Fruit fly (Drosophila melanogaster) whole organism, prepupa: ENCODE measurements around the gene CG43120.
A peak's percentile ranks its signal among the peaks of the same experiment; 100 is the strongest.

ENCODE experiments used
- CG10631 ChIP-seq: fragments of 200-800 bp; sonication (Bioruptor generic); optimal IDR thresholded peaks from 2 replicates; lab custom pipeline; 2016; ENCODE audit warnings: missing biosample characterization, missing genetic modification characterization
- CG10669 ChIP-seq: fragments of 200-800 bp; sonication (Bioruptor generic); optimal IDR thresholded peaks from 3 replicates; lab custom pipeline; 2018; ENCODE audit warnings: missing biosample characterization, mild to moderate bottlenecking, missing genetic modification characterization, moderate library complexity
- CG11294 ChIP-seq: fragments of 200-800 bp; sonication (Bioruptor generic); IDR thresholded peaks from 2 replicates; pipeline ENCODE4 v1.3.6; 2022; ENCODE audit warnings: missing biosample characterization, missing genetic modification characterization
- CG11762 ChIP-seq: fragments of 200-800 bp; sonication (Bioruptor generic); optimal IDR thresholded peaks from 3 replicates; lab custom pipeline; 2016; ENCODE audit warnings: missing biosample characterization, missing genetic modification characterization; ENCODE audit not compliant: insufficient read depth
- CG3032 ChIP-seq: fragments of 200-800 bp; optimal IDR thresholded peaks from 2 replicates; lab custom pipeline; 2019; ENCODE audit warnings: missing biosample characterization, mild to moderate bottlenecking, missing genetic modification characterization, moderate library complexity
- CG4318 ChIP-seq: fragments of 200-800 bp; sonication (Bioruptor generic); optimal IDR thresholded peaks from 3 replicates; lab custom pipeline; 2017; ENCODE audit warnings: missing biosample characterization, mild to moderate bottlenecking, missing genetic modification characterization
- CG6163 ChIP-seq: fragments of 200-800 bp; sonication (Bioruptor generic); IDR thresholded peaks from 3 replicates; pipeline ENCODE4 v1.3.6; 2022; ENCODE audit warnings: missing biosample characterization, missing genetic modification characterization
- CG6276 ChIP-seq: fragments of 200-800 bp; sonication (Bioruptor generic); optimal IDR thresholded peaks from 2 replicates; lab custom pipeline; 2017; ENCODE audit warnings: missing biosample characterization, mild to moderate bottlenecking, missing genetic modification characterization
- CG6792 ChIP-seq: fragments of 200-800 bp; sonication (Bioruptor generic); optimal IDR thresholded peaks from 3 replicates; lab custom pipeline; 2016; ENCODE audit warnings: missing biosample characterization, missing genetic modification characterization
- CG6808 ChIP-seq: fragments of 200-800 bp; sonication (Bioruptor generic); optimal IDR thresholded peaks from 3 replicates; lab custom pipeline; 2017; ENCODE audit warnings: missing biosample characterization, missing genetic modification characterization, mild to moderate bottlenecking, moderate library complexity, missing genetic modification reagents
- CG7368 ChIP-seq: fragments of 200-800 bp; sonication (Bioruptor generic); optimal IDR thresholded peaks from 3 replicates; lab custom pipeline; 2016; ENCODE audit warnings: missing biosample characterization, missing genetic modification characterization
- CG8319 ChIP-seq: fragments of 200-800 bp; sonication (Bioruptor generic); optimal IDR thresholded peaks from 3 replicates; lab custom pipeline; 2016; ENCODE audit warnings: missing biosample characterization, missing genetic modification characterization
- Eip78C ChIP-seq: fragments of 200-800 bp; sonication (Bioruptor generic); peaks from one replicate; lab custom pipeline; 2016; ENCODE audit warnings: missing biosample characterization, missing genetic modification characterization
- Ets21C ChIP-seq: fragments of 200-800 bp; sonication (Bioruptor generic); optimal IDR thresholded peaks from 3 replicates; lab custom pipeline; 2016; ENCODE audit warnings: missing biosample characterization, missing genetic modification characterization
- Ets96B ChIP-seq: fragments of 200-800 bp; optimal IDR thresholded peaks from 2 replicates; lab custom pipeline; 2019; ENCODE audit warnings: missing biosample characterization, mild to moderate bottlenecking, missing genetic modification characterization, moderate library complexity
- Gug ChIP-seq: fragments of 200-800 bp; sonication (Bioruptor generic); IDR thresholded peaks from 2 replicates; pipeline ENCODE4 v1.3.6; 2022; ENCODE audit warnings: missing biosample characterization, missing genetic modification characterization
- Hr39 ChIP-seq: fragments of 200-800 bp; sonication (Bioruptor generic); optimal IDR thresholded peaks from 2 replicates; lab custom pipeline; 2016; ENCODE audit warnings: missing biosample characterization, missing genetic modification characterization
- Hr4 ChIP-seq: fragments of 200-800 bp; sonication (Bioruptor generic); optimal IDR thresholded peaks from 3 replicates; lab custom pipeline; 2016; ENCODE audit warnings: missing biosample characterization, missing genetic modification characterization
- Met ChIP-seq: fragments of 200-800 bp; sonication (Bioruptor generic); optimal IDR thresholded peaks from 3 replicates; lab custom pipeline; 2016; ENCODE audit warnings: missing biosample characterization, missing genetic modification characterization
- Smox ChIP-seq: fragments of 200-800 bp; sonication (Bioruptor generic); optimal IDR thresholded peaks from 3 replicates; lab custom pipeline; 2016; ENCODE audit warnings: missing biosample characterization, missing genetic modification characterization
- Sox102F ChIP-seq: fragments of 200-800 bp; sonication (Bioruptor generic); optimal IDR thresholded peaks from 2 replicates; lab custom pipeline; 2016; ENCODE audit warnings: missing biosample characterization, mild to moderate bottlenecking, missing genetic modification characterization
- achi ChIP-seq: fragments of 200-800 bp; sonication (Bioruptor generic); optimal IDR thresholded peaks from 3 replicates; lab custom pipeline; 2016; ENCODE audit warnings: missing biosample characterization, missing genetic modification characterization
- acj6 ChIP-seq: fragments of 200-800 bp; sonication (Bioruptor generic); optimal IDR thresholded peaks from 3 replicates; lab custom pipeline; 2016; ENCODE audit warnings: missing biosample characterization, missing genetic modification characterization
- cyc ChIP-seq: fragments of 200-800 bp; sonication (Bioruptor generic); optimal IDR thresholded peaks from 3 replicates; lab custom pipeline; 2016; ENCODE audit warnings: missing biosample characterization, missing genetic modification characterization
- dac ChIP-seq: fragments of 200-800 bp; sonication (Bioruptor generic); optimal IDR thresholded peaks from 2 replicates; lab custom pipeline; 2017; ENCODE audit warnings: missing biosample characterization, mild to moderate bottlenecking, missing genetic modification characterization
- dsx ChIP-seq: fragments of 200-800 bp; optimal IDR thresholded peaks from 3 replicates; lab custom pipeline; 2019; ENCODE audit warnings: missing biosample characterization, mild to moderate bottlenecking, missing genetic modification characterization, moderate library complexity; ENCODE audit not compliant: poor library complexity, severe bottlenecking
- eg ChIP-seq: fragments of 200-800 bp; sonication (Bioruptor generic); IDR thresholded peaks from 3 replicates; pipeline ENCODE4 v1.3.6; 2022; ENCODE audit warnings: missing biosample characterization, missing genetic modification characterization
- esn ChIP-seq: fragments of 200-800 bp; sonication (Bioruptor generic); optimal IDR thresholded peaks from 2 replicates; lab custom pipeline; 2016; ENCODE audit warnings: missing biosample characterization, mild to moderate bottlenecking, missing genetic modification characterization, moderate library complexity
- fd59A ChIP-seq: fragments of 200-800 bp; sonication (Bioruptor generic); optimal IDR thresholded peaks from 2 replicates; lab custom pipeline; 2017; ENCODE audit warnings: missing biosample characterization, mild to moderate bottlenecking, missing genetic modification characterization, missing genetic modification reagents
- fd85E ChIP-seq: fragments of 200-800 bp; sonication (Bioruptor generic); optimal IDR thresholded peaks from 3 replicates; lab custom pipeline; 2016; ENCODE audit warnings: missing biosample characterization, missing genetic modification characterization
- fkh ChIP-seq: fragments of 200-800 bp; sonication (Bioruptor generic); optimal IDR thresholded peaks from 3 replicates; lab custom pipeline; 2017; ENCODE audit warnings: missing biosample characterization, mild to moderate bottlenecking, missing genetic modification characterization, moderate library complexity
- lz ChIP-seq: fragments of 200-800 bp; sonication (Bioruptor generic); optimal IDR thresholded peaks from 3 replicates; lab custom pipeline; 2016; ENCODE audit warnings: missing biosample characterization, missing genetic modification characterization
- net ChIP-seq: fragments of 200-800 bp; sonication (Bioruptor generic); optimal IDR thresholded peaks from 3 replicates; lab custom pipeline; 2016; ENCODE audit warnings: missing biosample characterization, missing genetic modification characterization
- pdm3 ChIP-seq: fragments of 200-800 bp; sonication (Bioruptor generic); optimal IDR thresholded peaks from 3 replicates; lab custom pipeline; 2016; ENCODE audit warnings: missing biosample characterization, missing genetic modification characterization
- svp ChIP-seq: fragments of 200-800 bp; sonication (Bioruptor generic); peaks from one replicate; lab custom pipeline; 2016; ENCODE audit warnings: missing biosample characterization, missing genetic modification characterization
- topi ChIP-seq: fragments of 200-800 bp; sonication (Bioruptor generic); optimal IDR thresholded peaks from 3 replicates; lab custom pipeline; 2016; ENCODE audit warnings: missing biosample characterization, missing genetic modification characterization
- vri ChIP-seq: fragments of 200-800 bp; sonication (Bioruptor generic); optimal IDR thresholded peaks from 3 replicates; lab custom pipeline; 2016; ENCODE audit warnings: missing biosample characterization, mild to moderate bottlenecking, missing genetic modification characterization

Gene CG43120

dm6 chr3L:14427292-14427729, 45.6 kb downstream of the CG43120 start (continued):
- TF ChIP-seq net (GFP tag; lab: Kevin White, UChicago) (peak; percentile 72), cyc (GFP tag; lab: Kevin White, UChicago) (peak; percentile 14), CG11294 (GFP tag; lab: Robert Waterston, UW) (no peak), Hr39 (GFP tag; lab: Kevin White, UChicago) (no peak), acj6 (GFP tag; lab: Kevin White, UChicago) (no peak), esn (peak; percentile 62), fd59A (GFP tag; lab: Kevin White, UChicago) (no peak), CG3032 (tag; lab: Kevin White, UChicago) (peak; percentile 38), CG6163 (GFP tag; lab: Robert Waterston, UW) (peak; percentile 76; the same call in 2 of the 3 replicates), Gug (GFP tag; lab: Robert Waterston, UW) (no peak), achi (GFP tag; lab: Kevin White, UChicago) (peak; percentile 50), CG6276 (GFP tag; lab: Kevin White, UChicago) (peak; percentile 65), Met (GFP tag; lab: Kevin White, UChicago) (peak; percentile 36), Ets96B (tag; lab: Kevin White, UChicago) (peak; percentile 40), lz (GFP tag; lab: Kevin White, UChicago) (peak; percentile 17), CG11762 (GFP tag; lab: Kevin White, UChicago) (no peak), vri (peak; percentile 66), Sox102F (GFP tag; lab: Kevin White, UChicago) (peak; percentile 75), CG4318 (GFP tag; lab: Kevin White, UChicago) (no peak), Smox (GFP tag; lab: Kevin White, UChicago) (peak; percentile 31), CG10631 (GFP tag; lab: Kevin White, UChicago) (no peak), fd85E (GFP tag; lab: Kevin White, UChicago) (peak; percentile 76)
- TF ChIP-seq, all 60 proteins: peak for 36

DNA sequence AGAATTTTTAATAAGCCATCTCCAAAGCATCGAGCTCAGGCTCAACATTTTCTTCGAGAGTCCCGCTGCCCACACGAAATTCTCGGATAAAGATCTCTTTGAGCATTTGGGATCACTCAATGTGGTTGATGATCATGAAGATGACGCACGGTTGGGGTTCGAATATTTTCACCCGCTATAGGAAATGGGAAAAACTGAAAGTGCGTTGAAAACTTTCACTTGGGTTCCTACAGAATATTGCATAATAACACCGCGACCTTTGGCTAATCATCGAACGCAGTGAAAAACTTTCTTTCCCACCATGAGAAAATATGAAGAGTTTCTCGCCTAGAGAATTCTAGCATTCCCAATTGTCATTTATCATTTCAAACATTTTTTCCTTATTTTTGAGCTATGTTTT, 47.2 kb downstream of the CG43120 start:
- TF ChIP-seq Ets21C (no peak), CG7368 (GFP tag; lab: Kevin White, UChicago) (no peak), fkh (GFP tag; lab: Kevin White, UChicago) (no peak), Hr4 (GFP tag; lab: Kevin White, UChicago) (no peak), CG10669 (no peak), topi (GFP tag; lab: Kevin White, UChicago) (no peak), CG8319 (GFP tag; lab: Kevin White, UChicago) (no peak), CG6808 (GFP tag; lab: Kevin White, UChicago) (no peak), Met (GFP tag; lab: Kevin White, UChicago) (no peak), vri (no peak), dac (GFP tag; lab: Kevin White, UChicago) (no peak), eg (GFP tag; lab: Robert Waterston, UW) (no peak), acj6 (GFP tag; lab: Kevin White, UChicago) (no peak), CG6792 (GFP tag; lab: Kevin White, UChicago) (no peak), dsx (GFP tag; lab: Kevin White, UChicago) (no peak), CG6163 (GFP tag; lab: Robert Waterston, UW) (no peak), Hr39 (GFP tag; lab: Kevin White, UChicago) (no peak), pdm3 (no peak)

- TF ChIP-seq Eip78C (GFP tag; lab: Kevin White, UChicago): peak; percentile 35
- TF ChIP-seq svp (GFP tag; lab: Kevin White, UChicago): peak; percentile 67
- no peak for TF ChIP-seq CG6808 (GFP tag; lab: Kevin White, UChicago)
Measured at dm6 chr3L:14432252-14432651, 50.5 kb downstream of the CG43120 start.
